Fruit fly (Drosophila melanogaster) whole organism, prepupa: ENCODE data around the gene Cht11.
A peak's percentile ranks its signal among the peaks of the same experiment; 100 is the strongest.

Experiments used
- CG11294 ChIP-seq: fragments of 200-800 bp; sonication (Bioruptor generic); IDR thresholded peaks from 2 replicates; pipeline ENCODE4 v1.3.6; 2022; ENCODE audit warnings: missing biosample characterization, missing genetic modification characterization
- CG11762 ChIP-seq: fragments of 200-800 bp; sonication (Bioruptor generic); optimal IDR thresholded peaks from 3 replicates; lab custom pipeline; 2016; ENCODE audit warnings: missing biosample characterization, missing genetic modification characterization; ENCODE audit not compliant: insufficient read depth
- CG11902 ChIP-seq: fragments of 200-800 bp; sonication (Bioruptor generic); optimal IDR thresholded peaks from 3 replicates; lab custom pipeline; 2016; ENCODE audit warnings: missing biosample characterization, missing genetic modification characterization
- CG15336 ChIP-seq: fragments of 200-800 bp; sonication (Bioruptor generic); IDR thresholded peaks from 2 replicates; pipeline ENCODE4 v1.3.6; 2022; ENCODE audit warnings: missing biosample characterization, missing genetic modification characterization
- CG1621 ChIP-seq: fragments of 200-800 bp; sonication (Bioruptor generic); optimal IDR thresholded peaks from 3 replicates; lab custom pipeline; 2018; ENCODE audit warnings: missing biosample characterization, mild to moderate bottlenecking, missing genetic modification characterization
- CG16779 ChIP-seq: fragments of 200-800 bp; sonication (Bioruptor generic); optimal IDR thresholded peaks from 3 replicates; lab custom pipeline; 2017; ENCODE audit warnings: missing biosample characterization, mild to moderate bottlenecking, missing genetic modification characterization
- CG3032 ChIP-seq: fragments of 200-800 bp; optimal IDR thresholded peaks from 2 replicates; lab custom pipeline; 2019; ENCODE audit warnings: missing biosample characterization, mild to moderate bottlenecking, missing genetic modification characterization, moderate library complexity
- CG32006 ChIP-seq: fragments of 200-800 bp; sonication (Bioruptor generic); optimal IDR thresholded peaks from 3 replicates; lab custom pipeline; 2017; ENCODE audit warnings: missing biosample characterization, mild to moderate bottlenecking, missing genetic modification characterization
- CG34406 ChIP-seq: fragments of 200-800 bp; sonication (Bioruptor generic); optimal IDR thresholded peaks from 3 replicates; lab custom pipeline; 2016; ENCODE audit warnings: missing biosample characterization, missing genetic modification characterization
- CG3919 ChIP-seq: fragments of 200-800 bp; sonication (Bioruptor generic); optimal IDR thresholded peaks from 3 replicates; lab custom pipeline; 2016; ENCODE audit warnings: missing biosample characterization, missing genetic modification characterization
- CG4318 ChIP-seq: fragments of 200-800 bp; sonication (Bioruptor generic); optimal IDR thresholded peaks from 3 replicates; lab custom pipeline; 2017; ENCODE audit warnings: missing biosample characterization, mild to moderate bottlenecking, missing genetic modification characterization
- CG6163 ChIP-seq: fragments of 200-800 bp; sonication (Bioruptor generic); IDR thresholded peaks from 3 replicates; pipeline ENCODE4 v1.3.6; 2022; ENCODE audit warnings: missing biosample characterization, missing genetic modification characterization
- CG6276 ChIP-seq: fragments of 200-800 bp; sonication (Bioruptor generic); optimal IDR thresholded peaks from 2 replicates; lab custom pipeline; 2017; ENCODE audit warnings: missing biosample characterization, mild to moderate bottlenecking, missing genetic modification characterization
- CG6808 ChIP-seq: fragments of 200-800 bp; sonication (Bioruptor generic); optimal IDR thresholded peaks from 3 replicates; lab custom pipeline; 2017; ENCODE audit warnings: missing biosample characterization, missing genetic modification characterization, mild to moderate bottlenecking, moderate library complexity, missing genetic modification reagents
- CG7368 ChIP-seq: fragments of 200-800 bp; sonication (Bioruptor generic); optimal IDR thresholded peaks from 3 replicates; lab custom pipeline; 2016; ENCODE audit warnings: missing biosample characterization, missing genetic modification characterization
- CG8119 ChIP-seq: fragments of 200-800 bp; sonication (Bioruptor generic); IDR thresholded peaks from 3 replicates; pipeline ENCODE4 v1.3.6; 2022; ENCODE audit warnings: missing biosample characterization, missing genetic modification characterization
- CG8319 ChIP-seq: fragments of 200-800 bp; sonication (Bioruptor generic); optimal IDR thresholded peaks from 3 replicates; lab custom pipeline; 2016; ENCODE audit warnings: missing biosample characterization, missing genetic modification characterization
- CG8632 ChIP-seq: fragments of 200-800 bp; sonication (Bioruptor generic); optimal IDR thresholded peaks from 3 replicates; lab custom pipeline; 2016; ENCODE audit warnings: missing biosample characterization, missing genetic modification characterization
- Eip75B ChIP-seq: fragments of 200-800 bp; sonication (Bioruptor generic); optimal IDR thresholded peaks from 3 replicates; lab custom pipeline; 2016; ENCODE audit warnings: missing biosample characterization, missing genetic modification characterization
- Eip78C ChIP-seq: fragments of 200-800 bp; sonication (Bioruptor generic); peaks from one replicate; lab custom pipeline; 2016; ENCODE audit warnings: missing biosample characterization, missing genetic modification characterization
- Eip93F ChIP-seq: fragments of 200-800 bp; sonication (Bioruptor generic); optimal IDR thresholded peaks from 2 replicates; lab custom pipeline; 2016; ENCODE audit warnings: missing biosample characterization, mild to moderate bottlenecking, missing genetic modification characterization
- Ets21C ChIP-seq: fragments of 200-800 bp; sonication (Bioruptor generic); optimal IDR thresholded peaks from 3 replicates; lab custom pipeline; 2016; ENCODE audit warnings: missing biosample characterization, missing genetic modification characterization
- Ets96B ChIP-seq: fragments of 200-800 bp; optimal IDR thresholded peaks from 2 replicates; lab custom pipeline; 2019; ENCODE audit warnings: missing biosample characterization, mild to moderate bottlenecking, missing genetic modification characterization, moderate library complexity
- Hr39 ChIP-seq: fragments of 200-800 bp; sonication (Bioruptor generic); optimal IDR thresholded peaks from 2 replicates; lab custom pipeline; 2016; ENCODE audit warnings: missing biosample characterization, missing genetic modification characterization
- Hr4 ChIP-seq: fragments of 200-800 bp; sonication (Bioruptor generic); optimal IDR thresholded peaks from 3 replicates; lab custom pipeline; 2016; ENCODE audit warnings: missing biosample characterization, missing genetic modification characterization
- Lpt ChIP-seq: fragments of 200-800 bp; sonication (Bioruptor generic); optimal IDR thresholded peaks from 3 replicates; lab custom pipeline; 2016; ENCODE audit warnings: missing biosample characterization, missing genetic modification characterization
- Met ChIP-seq: fragments of 200-800 bp; sonication (Bioruptor generic); optimal IDR thresholded peaks from 3 replicates; lab custom pipeline; 2016; ENCODE audit warnings: missing biosample characterization, missing genetic modification characterization
- OdsH ChIP-seq: fragments of 200-800 bp; sonication (Bioruptor generic); optimal IDR thresholded peaks from 3 replicates; lab custom pipeline; 2016; ENCODE audit warnings: missing biosample characterization, missing genetic modification characterization
- Sox14 ChIP-seq: fragments of 200-800 bp; sonication (Bioruptor generic); optimal IDR thresholded peaks from 3 replicates; lab custom pipeline; 2016; ENCODE audit warnings: missing biosample characterization, missing genetic modification characterization
- achi ChIP-seq: fragments of 200-800 bp; sonication (Bioruptor generic); optimal IDR thresholded peaks from 3 replicates; lab custom pipeline; 2016; ENCODE audit warnings: missing biosample characterization, missing genetic modification characterization
- dac ChIP-seq: fragments of 200-800 bp; sonication (Bioruptor generic); optimal IDR thresholded peaks from 2 replicates; lab custom pipeline; 2017; ENCODE audit warnings: missing biosample characterization, mild to moderate bottlenecking, missing genetic modification characterization
- dsx ChIP-seq: fragments of 200-800 bp; optimal IDR thresholded peaks from 3 replicates; lab custom pipeline; 2019; ENCODE audit warnings: missing biosample characterization, mild to moderate bottlenecking, missing genetic modification characterization, moderate library complexity; ENCODE audit not compliant: poor library complexity, severe bottlenecking
- eg ChIP-seq: fragments of 200-800 bp; sonication (Bioruptor generic); IDR thresholded peaks from 3 replicates; pipeline ENCODE4 v1.3.6; 2022; ENCODE audit warnings: missing biosample characterization, missing genetic modification characterization
- esn ChIP-seq: fragments of 200-800 bp; sonication (Bioruptor generic); optimal IDR thresholded peaks from 2 replicates; lab custom pipeline; 2016; ENCODE audit warnings: missing biosample characterization, mild to moderate bottlenecking, missing genetic modification characterization, moderate library complexity
- fd59A ChIP-seq: fragments of 200-800 bp; sonication (Bioruptor generic); optimal IDR thresholded peaks from 2 replicates; lab custom pipeline; 2017; ENCODE audit warnings: missing biosample characterization, mild to moderate bottlenecking, missing genetic modification characterization, missing genetic modification reagents
- fd85E ChIP-seq: fragments of 200-800 bp; sonication (Bioruptor generic); optimal IDR thresholded peaks from 3 replicates; lab custom pipeline; 2016; ENCODE audit warnings: missing biosample characterization, missing genetic modification characterization
- fkh ChIP-seq: fragments of 200-800 bp; sonication (Bioruptor generic); optimal IDR thresholded peaks from 3 replicates; lab custom pipeline; 2017; ENCODE audit warnings: missing biosample characterization, mild to moderate bottlenecking, missing genetic modification characterization, moderate library complexity
- lz ChIP-seq: fragments of 200-800 bp; sonication (Bioruptor generic); optimal IDR thresholded peaks from 3 replicates; lab custom pipeline; 2016; ENCODE audit warnings: missing biosample characterization, missing genetic modification characterization
- net ChIP-seq: fragments of 200-800 bp; sonication (Bioruptor generic); optimal IDR thresholded peaks from 3 replicates; lab custom pipeline; 2016; ENCODE audit warnings: missing biosample characterization, missing genetic modification characterization
- salr ChIP-seq, 2 experiments: fragments of 200-800 bp; sonication (Bioruptor generic); optimal IDR thresholded peaks; 3 replicates each; lab custom pipeline; 2016 to 2018; ENCODE audit warnings: missing biosample characterization in 2 of 2, missing genetic modification characterization in 2 of 2, mild to moderate bottlenecking in 1 of 2
- spab ChIP-seq: fragments of 200-800 bp; sonication (Bioruptor generic); optimal IDR thresholded peaks from 2 replicates; lab custom pipeline; 2017; ENCODE audit warnings: missing biosample characterization, mild to moderate bottlenecking, missing genetic modification characterization, missing genetic modification reagents
- ss ChIP-seq, 2 experiments: fragments of 200-800 bp; sonication (Bioruptor generic); optimal IDR thresholded peaks; 2 replicates in 1 of 2; 3 replicates in 1 of 2; lab custom pipeline; 2017 to 2018; ENCODE audit warnings: mild to moderate bottlenecking in 2 of 2, missing biosample characterization in 2 of 2, missing genetic modification characterization in 2 of 2, moderate library complexity in 1 of 2
- svp ChIP-seq: fragments of 200-800 bp; sonication (Bioruptor generic); peaks from one replicate; lab custom pipeline; 2016; ENCODE audit warnings: missing biosample characterization, missing genetic modification characterization
- topi ChIP-seq: fragments of 200-800 bp; sonication (Bioruptor generic); optimal IDR thresholded peaks from 3 replicates; lab custom pipeline; 2016; ENCODE audit warnings: missing biosample characterization, missing genetic modification characterization
- vri ChIP-seq: fragments of 200-800 bp; sonication (Bioruptor generic); optimal IDR thresholded peaks from 3 replicates; lab custom pipeline; 2016; ENCODE audit warnings: missing biosample characterization, mild to moderate bottlenecking, missing genetic modification characterization

The Cht11 gene

DNA sequence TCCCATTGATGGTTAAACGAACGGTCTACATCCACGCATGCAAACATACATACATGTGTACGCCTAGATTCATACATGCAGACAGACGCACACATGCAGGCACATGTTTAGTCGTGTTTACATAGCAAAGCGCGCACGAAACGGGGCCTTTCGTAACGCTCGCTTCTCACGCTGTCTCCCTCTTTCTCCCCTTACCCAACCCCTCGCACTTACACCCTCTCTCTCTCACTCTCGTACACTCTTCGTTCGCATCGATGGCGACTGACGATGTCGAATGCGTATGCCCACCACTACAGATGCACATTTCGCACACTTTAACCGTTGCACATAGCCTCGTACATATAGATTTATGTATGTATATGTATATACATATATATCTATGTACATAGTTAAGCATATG is 16.7 kb upstream of the Cht11 start:
- TF ChIP-seq dsx: peak; percentile 9
- TF ChIP-seq Eip78C: peak; percentile 19
- no peak for TF ChIP-seq CG7368
- TF ChIP-seq fd59A (GFP tag; lab: Kevin White, UChicago): no peak
- peak; percentile 87 for TF ChIP-seq fkh (GFP tag; lab: Kevin White, UChicago)
- peak; percentile 48 for TF ChIP-seq CG1621 (tag; lab: Kevin White, UChicago)
- no peak for TF ChIP-seq fd85E (GFP tag; lab: Kevin White, UChicago)
- peak; percentile 0 for TF ChIP-seq CG6276 (GFP tag; lab: Kevin White, UChicago)
- TF ChIP-seq CG6163 (GFP tag; lab: Robert Waterston, UW): peak; percentile 65; the same call in 1 of the 3 replicates
- peak; percentile 24 for TF ChIP-seq svp (GFP tag; lab: Kevin White, UChicago)
- TF ChIP-seq eg (GFP tag; lab: Robert Waterston, UW): peak; percentile 54; the same call in 2 of the 3 replicates
- TF ChIP-seq Met: no peak
- no peak for TF ChIP-seq vri (GFP tag; lab: Kevin White, UChicago)
- TF ChIP-seq ss (GFP tag; optimal IDR thresholded peaks at IDR 0.05; lab: Kevin White, UChicago): peak; percentile 62 to 71
- peak; percentile 16 for TF ChIP-seq CG6808 (GFP tag; lab: Kevin White, UChicago)

DNA sequence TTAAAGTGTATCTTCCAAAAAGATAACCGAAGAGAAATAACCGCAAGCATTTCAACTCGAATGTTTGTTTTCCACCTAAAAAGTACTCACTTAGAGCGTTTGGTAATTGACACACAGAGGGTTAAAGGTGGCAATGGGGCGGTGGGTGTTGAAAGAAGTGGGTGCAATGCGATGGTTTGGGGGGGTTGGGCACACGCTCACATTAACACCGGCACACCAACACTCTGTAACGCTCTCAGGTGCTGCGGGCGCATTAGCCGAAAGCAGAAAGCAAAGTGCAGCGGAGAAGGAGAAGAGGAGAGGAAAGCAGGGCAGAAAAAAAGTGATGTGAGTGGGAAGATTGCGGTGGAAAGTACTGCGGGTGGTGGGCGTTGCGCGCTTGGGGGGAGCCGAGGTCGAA is 15.7 kb upstream of the Cht11 start:
- no peak for TF ChIP-seq CG11762 (GFP tag; lab: Kevin White, UChicago)
- TF ChIP-seq salr (GFP tag; optimal IDR thresholded peaks at IDR 0.05; lab: Kevin White, UChicago): no peak
- peak; percentile 43 for TF ChIP-seq CG32006
- TF ChIP-seq, all 60 proteins: peak for 1

DNA sequence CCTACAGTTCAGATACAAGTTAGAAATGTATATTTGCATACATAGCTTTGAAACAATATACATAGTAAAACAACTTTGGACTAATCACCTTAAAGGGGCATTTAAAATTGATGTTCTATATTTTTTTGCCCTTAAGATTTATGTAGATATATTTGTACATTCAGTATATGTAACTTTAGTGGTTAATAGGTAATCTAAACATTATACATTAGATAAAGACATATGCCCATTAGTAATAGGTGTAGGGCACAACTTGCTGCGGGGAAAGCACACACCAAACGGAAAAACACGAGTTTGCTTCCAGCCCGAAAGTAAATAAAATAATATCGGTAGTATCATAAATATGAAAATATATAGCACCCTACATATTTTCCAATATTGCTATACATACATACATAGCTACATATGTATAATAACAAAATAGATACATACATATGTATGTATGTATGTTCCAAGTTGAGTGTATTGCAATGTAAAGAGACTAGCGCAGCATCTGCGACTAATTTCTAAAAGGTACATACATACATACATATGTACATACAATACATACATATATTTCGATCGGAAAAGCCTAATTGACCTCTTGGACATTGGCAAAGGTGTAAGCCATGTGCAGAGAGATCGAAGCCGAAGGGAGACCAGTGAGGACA is 14.1 kb upstream of the Cht11 start, which contains the start of gene CG43736:
Gene CG43736 (plus strand): TSS at position 600 of the 650 bp plus-strand sequence.
- peak; percentile 94 for TF ChIP-seq achi (GFP tag; lab: Kevin White, UChicago)
- TF ChIP-seq svp (GFP tag; lab: Kevin White, UChicago): peak; percentile 99
- peak; percentile 96 for TF ChIP-seq Ets96B (tag; lab: Kevin White, UChicago)
- peak; percentile 86 for TF ChIP-seq CG7368
- peak; percentile 86 to 98 for TF ChIP-seq salr (GFP tag; optimal IDR thresholded peaks at IDR 0.05; lab: Kevin White, UChicago)
- peak; percentile 52 for TF ChIP-seq Eip93F
- TF ChIP-seq Lpt (GFP tag; lab: Kevin White, UChicago): peak; percentile 96
- peak; percentile 79 for TF ChIP-seq CG11902 (GFP tag; lab: Kevin White, UChicago)
- TF ChIP-seq lz (GFP tag; lab: Kevin White, UChicago): peak; percentile 94
- TF ChIP-seq CG6808 (GFP tag; lab: Kevin White, UChicago): peak; percentile 94
- TF ChIP-seq Sox14 (GFP tag; lab: Kevin White, UChicago): peak; percentile 96
- peak; percentile 92 for TF ChIP-seq spab (GFP tag; lab: Kevin White, UChicago)
- peak; percentile 96 for TF ChIP-seq esn (GFP tag; lab: Kevin White, UChicago)
- TF ChIP-seq CG34406 (GFP tag; lab: Kevin White, UChicago): peak; percentile 90
- TF ChIP-seq OdsH (GFP tag; lab: Kevin White, UChicago): peak; percentile 95
- TF ChIP-seq CG1621 (tag; lab: Kevin White, UChicago): peak; percentile 88
- peak; percentile 89 for TF ChIP-seq CG16779 (tag; lab: Kevin White, UChicago)
- peak; percentile 98 for TF ChIP-seq CG32006
- peak; percentile 93 for TF ChIP-seq CG3919
- TF ChIP-seq CG3032: peak; percentile 96
- TF ChIP-seq ss (GFP tag; optimal IDR thresholded peaks at IDR 0.05; lab: Kevin White, UChicago): peak; percentile 79 to 93
- peak; percentile 92 for TF ChIP-seq CG8632 (GFP tag; lab: Kevin White, UChicago)
- peak; percentile 73 for TF ChIP-seq fkh (GFP tag; lab: Kevin White, UChicago)
- peak; percentile 94 for TF ChIP-seq net
- peak; percentile 74 for TF ChIP-seq CG8319 (GFP tag; lab: Kevin White, UChicago)
- peak; percentile 96 for TF ChIP-seq topi (GFP tag; lab: Kevin White, UChicago)
- peak; percentile 96 for TF ChIP-seq CG4318 (GFP tag; lab: Kevin White, UChicago)
- TF ChIP-seq dac (GFP tag; lab: Kevin White, UChicago): peak; percentile 91
- peak; percentile 91 for TF ChIP-seq Ets21C (GFP tag; lab: Kevin White, UChicago)
- peak; percentile 99 for TF ChIP-seq Eip78C
- TF ChIP-seq CG6276 (GFP tag; lab: Kevin White, UChicago): peak; percentile 97
- peak; percentile 95 for TF ChIP-seq CG8119 (GFP tag; lab: Robert Waterston, UW)
- peak; percentile 96 for TF ChIP-seq Hr4 (GFP tag; lab: Kevin White, UChicago)
- peak; percentile 96 for TF ChIP-seq CG15336 (GFP tag; lab: Robert Waterston, UW)
- peak; percentile 92 for TF ChIP-seq Hr39
- peak; percentile 93 for TF ChIP-seq Eip75B (GFP tag; lab: Kevin White, UChicago)
- TF ChIP-seq CG11294: peak; percentile 84
